Worm (Caenorhabditis elegans): ENCODE data around the gene clec-129.

- TF ChIP-seq lsy-2 (tag; optimal IDR thresholded peaks at IDR 0.05) (no peak), ztf-11 (tag; optimal IDR thresholded peaks at IDR 0.05) (no peak), nhr-10 (tag; optimal IDR thresholded peaks at IDR 0.05) (no peak), ama-1 (optimal IDR thresholded peaks at IDR 0.05) (no peak), unc-62 (GFP tag; optimal IDR thresholded peaks at IDR 0.05 in 1 of 2) (peak in 1 of 2 experiments; percentile 52), unc-62 (tag; optimal IDR thresholded peaks at IDR 0.05) (no peak), nhr-76 (tag; optimal IDR thresholded peaks at IDR 0.05) (no peak), ces-1 (GFP tag; optimal IDR thresholded peaks at IDR 0.05) (no peak), dpl-1 (GFP tag; optimal IDR thresholded peaks at IDR 0.05) (no peak), F44E2.7 (GFP tag; IDR thresholded peaks at IDR 0.05) (no peak), jun-1 (tag; optimal IDR thresholded peaks at IDR 0.05) (no peak), nhr-28 (tag; optimal IDR thresholded peaks at IDR 0.05) (no peak), aly-2 (tag; optimal IDR thresholded peaks at IDR 0.05) (no peak), nhr-48 (tag; optimal IDR thresholded peaks at IDR 0.05) (no peak), nhr-102 (tag; optimal IDR thresholded peaks at IDR 0.05) (no peak)
Measured at ce11 chrII:3557417-3557816, 13.9 kb upstream of the clec-129 start, which contains the start of gene lgc-45.

All from whole organism, L4 larva.